Fruit fly (Drosophila melanogaster) whole organism: ENCODE results near the gene SC35.

Experiments
- pan ChIP-seq: fragments of >200 bp; optimal IDR thresholded peaks from 2 replicates; lab custom pipeline; 2017
- psq ChIP-seq: fragments of >200 bp; optimal IDR thresholded peaks from 2 replicates; lab custom pipeline; 2017

DNA sequence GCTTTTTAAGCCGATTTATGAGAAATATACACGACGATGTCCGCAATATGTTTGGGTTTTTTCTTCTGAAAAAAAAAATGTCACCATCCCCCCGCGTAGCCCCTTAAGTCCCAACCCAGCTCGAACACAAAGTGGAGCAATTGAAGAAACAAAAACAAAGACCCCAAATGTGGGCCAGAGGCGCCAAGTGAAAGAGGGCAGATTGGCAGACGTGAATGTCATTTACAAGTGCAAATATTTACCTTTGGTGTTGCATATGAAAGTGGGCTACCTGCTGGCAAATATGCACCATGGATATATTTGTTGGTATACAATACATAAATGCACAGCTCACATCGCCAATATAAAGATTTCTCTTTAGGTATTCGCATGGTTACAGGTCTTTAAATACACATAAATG, 23.8 kb downstream of the SC35 start:
- TF ChIP-seq pan (lab: Kevin White, UChicago), result no peak
- TF ChIP-seq psq (lab: Kevin White, UChicago), result no peak
